Worm (Caenorhabditis elegans) whole organism, early embryonic: ENCODE measurements around the gene rbbp-5.

Experiments used
- B0310.2 ChIP-seq: sonication (generic microtip); optimal IDR thresholded peaks from 2 replicates; lab custom pipeline; 2016; ENCODE audit warnings: mild to moderate bottlenecking, missing genetic modification characterization, missing compliant biosample characterization
- F13C5.2 ChIP-seq: sonication (generic microtip); optimal IDR thresholded peaks from 2 replicates; lab custom pipeline; 2017; ENCODE audit warnings: mild to moderate bottlenecking, missing genetic modification characterization, inconsistent platforms, missing compliant biosample characterization
- aly-1 ChIP-seq: sonication (generic microtip); optimal IDR thresholded peaks from 2 replicates; lab custom pipeline; 2016; ENCODE audit warnings: missing genetic modification characterization, missing compliant biosample characterization
- ama-1 ChIP-seq: fragments of 150-350 bp; optimal IDR thresholded peaks from 2 replicates; lab custom pipeline; 2014
- ceh-13 ChIP-seq: fragments of 200-800 bp; sonication (Bioruptor generic); optimal IDR thresholded peaks from 2 replicates; lab custom pipeline; 2018; ENCODE audit warnings: mild to moderate bottlenecking, missing genetic modification characterization, missing compliant biosample characterization
- ceh-36 ChIP-seq: sonication (generic microtip); optimal IDR thresholded peaks from 2 replicates; lab custom pipeline; 2016; ENCODE audit warnings: missing genetic modification characterization, inconsistent platforms, missing compliant biosample characterization
- ets-7 ChIP-seq: sonication (generic microtip); optimal IDR thresholded peaks from 2 replicates; lab custom pipeline; 2016; ENCODE audit warnings: missing genotype, missing genetic modification characterization, missing compliant biosample characterization
- flt-1 ChIP-seq: fragments of 200-800 bp; sonication (Bioruptor generic); IDR thresholded peaks from 2 replicates; pipeline ENCODE4 v1.3.6; 2022; ENCODE audit warnings: missing genetic modification characterization, missing compliant biosample characterization
- hmbx-1 ChIP-seq: sonication (generic microtip); optimal IDR thresholded peaks from 2 replicates; lab custom pipeline; 2016; ENCODE audit warnings: mild to moderate bottlenecking, missing genetic modification characterization, missing compliant biosample characterization
- hmg-4 ChIP-seq: fragments of 200-800 bp; sonication (Bioruptor generic); optimal IDR thresholded peaks from 2 replicates; lab custom pipeline; 2018; ENCODE audit warnings: mild to moderate bottlenecking, missing genetic modification characterization, missing compliant biosample characterization
- hnd-1 ChIP-seq: sonication (generic microtip); optimal IDR thresholded peaks from 2 replicates; lab custom pipeline; 2016; ENCODE audit warnings: missing genetic modification characterization, missing compliant biosample characterization
- pes-1 ChIP-seq: fragments of 200-800 bp; sonication (Bioruptor generic); IDR thresholded peaks from 2 replicates; pipeline ENCODE4 v1.3.6; 2022; ENCODE audit warnings: missing genetic modification reagents, missing genetic modification characterization, missing compliant biosample characterization
- scrt-1 ChIP-seq: fragments of 200-800 bp; sonication (Bioruptor generic); IDR thresholded peaks from 2 replicates; pipeline ENCODE4 v1.3.6; 2022; ENCODE audit warnings: missing genetic modification characterization, missing compliant biosample characterization
- sea-1 ChIP-seq: fragments of 200-800 bp; sonication (Bioruptor generic); conservative IDR thresholded peaks from 2 replicates; pipeline ENCODE4 v1.3.6; 2022; ENCODE audit warnings: missing genetic modification characterization, missing compliant biosample characterization
- tbx-11 ChIP-seq: fragments of 200-800 bp; sonication (Bioruptor generic); IDR thresholded peaks from 2 replicates; pipeline ENCODE4 v1.3.6; 2022; ENCODE audit warnings: missing genetic modification characterization, missing compliant biosample characterization
- tbx-37 ChIP-seq: fragments of 200-800 bp; sonication (Bioruptor generic); conservative IDR thresholded peaks from 2 replicates; pipeline ENCODE4 v1.3.6; 2022; ENCODE audit warnings: missing genetic modification reagents, missing genetic modification characterization, missing compliant biosample characterization
- tra-4 ChIP-seq: sonication (generic microtip); optimal IDR thresholded peaks from 2 replicates; lab custom pipeline; 2017; ENCODE audit warnings: missing genetic modification characterization, missing compliant biosample characterization

rbbp-5 gene

ce11 chrII:6091380-6091779, 6.2 kb upstream of the rbbp-5 start, which contains the start of the genes fbf-2 and nspg-3:
Gene fbf-2, minus strand, starts transcription at chrII:6091480.
Gene nspg-3, plus strand, starts transcription at chrII:6091767.
- TF ChIP-seq tbx-11 (GFP tag; lab: Robert Waterston, UW), result no peak
- TF ChIP-seq pes-1, result no peak
- TF ChIP-seq tra-4 (tag; lab: Kevin White, UChicago), result no peak
- TF ChIP-seq F13C5.2, result no peak
- no peak for TF ChIP-seq hmbx-1 (tag; lab: Kevin White, UChicago)
- no peak for TF ChIP-seq flt-1 (GFP tag; lab: Robert Waterston, UW)
- no peak for TF ChIP-seq ceh-36
- no peak for TF ChIP-seq B0310.2 (tag; lab: Kevin White, UChicago)
- TF ChIP-seq tbx-37 (GFP tag; lab: Robert Waterston, UW), result no peak
- no peak for TF ChIP-seq ets-7 (tag; lab: Kevin White, UChicago)
- no peak for TF ChIP-seq hnd-1

ce11 chrII:6099500-6099899, 1.9 kb downstream of the rbbp-5 start, which contains the start of gene rgs-3:
Gene rgs-3, plus strand, starts transcription at chrII:6099800.
- TF ChIP-seq sea-1 (GFP tag; lab: Robert Waterston, UW) (no peak), hnd-1 (no peak), tbx-11 (GFP tag; lab: Robert Waterston, UW) (no peak), tbx-37 (GFP tag; lab: Robert Waterston, UW) (no peak), F13C5.2 (no peak), aly-1 (no peak), ceh-36 (no peak), ama-1 (lab: Kevin White, UChicago) (no peak), flt-1 (GFP tag; lab: Robert Waterston, UW) (no peak), pes-1 (no peak), ceh-13 (no peak), tra-4 (tag; lab: Kevin White, UChicago) (no peak), hmbx-1 (tag; lab: Kevin White, UChicago) (no peak), scrt-1 (GFP tag; lab: Robert Waterston, UW) (no peak), B0310.2 (tag; lab: Kevin White, UChicago) (no peak), hmg-4 (GFP tag; lab: Kevin White, UChicago) (no peak), ets-7 (tag; lab: Kevin White, UChicago) (no peak)

DNA sequence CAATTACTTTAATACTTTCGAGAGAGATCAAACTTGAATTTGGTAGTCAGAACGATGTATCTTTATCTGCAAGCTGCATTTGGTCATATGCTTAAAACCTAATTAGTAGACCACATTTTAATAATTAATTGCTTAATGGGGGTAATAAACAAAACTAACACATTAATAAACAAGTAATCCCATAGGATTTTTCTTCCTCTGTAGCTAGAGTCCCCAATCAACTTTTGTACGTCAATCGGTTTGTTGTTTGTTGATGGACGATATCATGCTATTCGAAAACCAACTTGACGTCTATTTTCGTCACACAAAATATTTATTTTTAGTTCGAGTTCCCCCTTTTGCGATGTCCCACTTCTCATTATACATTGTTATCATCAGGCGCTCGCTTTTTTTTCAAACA, 3.8 kb downstream of the rbbp-5 start:
- no peak for TF ChIP-seq tbx-37 (GFP tag; lab: Robert Waterston, UW)
- TF ChIP-seq F13C5.2, result no peak
- no peak for TF ChIP-seq tbx-11 (GFP tag; lab: Robert Waterston, UW)

- TF ChIP-seq scrt-1 (GFP tag; lab: Robert Waterston, UW) (no peak), ceh-36 (no peak), hmbx-1 (tag; lab: Kevin White, UChicago) (no peak), sea-1 (GFP tag; lab: Robert Waterston, UW) (no peak), ama-1 (lab: Kevin White, UChicago) (no peak), ets-7 (tag; lab: Kevin White, UChicago) (no peak), hmg-4 (GFP tag; lab: Kevin White, UChicago) (no peak), tbx-11 (GFP tag; lab: Robert Waterston, UW) (no peak), flt-1 (GFP tag; lab: Robert Waterston, UW) (no peak), tbx-37 (GFP tag; lab: Robert Waterston, UW) (no peak), pes-1 (no peak), ceh-13 (no peak), B0310.2 (tag; lab: Kevin White, UChicago) (no peak), hnd-1 (no peak), tra-4 (tag; lab: Kevin White, UChicago) (no peak), aly-1 (no peak), F13C5.2 (no peak)
These were observed 6.4 kb downstream of the rbbp-5 start for ce11 chrII:6103986-6104385.

DNA sequence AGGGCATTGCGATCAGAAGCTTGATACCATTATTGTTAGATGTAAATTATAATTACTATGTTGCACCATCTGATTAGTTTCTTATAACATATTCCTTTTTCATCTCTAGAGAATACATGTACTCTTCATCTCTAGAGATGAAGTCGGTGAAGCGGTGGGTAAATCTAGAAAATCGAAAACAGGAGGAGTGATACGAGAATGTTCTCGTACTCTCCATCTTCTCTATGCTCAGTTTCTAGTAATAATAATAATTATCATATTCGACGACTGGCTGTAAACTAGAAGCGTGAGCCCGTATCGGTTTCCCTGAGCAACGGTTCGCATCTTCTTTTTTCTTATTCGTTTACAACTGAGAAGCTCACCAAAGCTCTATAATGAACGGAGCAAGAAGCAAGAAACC, 10.1 kb downstream of the rbbp-5 start:
- TF ChIP-seq tbx-11 (GFP tag; lab: Robert Waterston, UW), result no peak
- no peak for TF ChIP-seq ceh-13
- no peak for TF ChIP-seq tra-4 (tag; lab: Kevin White, UChicago)
- no peak for TF ChIP-seq scrt-1 (GFP tag; lab: Robert Waterston, UW)
- no peak for TF ChIP-seq ceh-36
- no peak for TF ChIP-seq hmbx-1 (tag; lab: Kevin White, UChicago)
- TF ChIP-seq ets-7 (tag; lab: Kevin White, UChicago), result no peak
- no peak for TF ChIP-seq pes-1
- no peak for TF ChIP-seq hnd-1
- no peak for TF ChIP-seq B0310.2 (tag; lab: Kevin White, UChicago)

DNA sequence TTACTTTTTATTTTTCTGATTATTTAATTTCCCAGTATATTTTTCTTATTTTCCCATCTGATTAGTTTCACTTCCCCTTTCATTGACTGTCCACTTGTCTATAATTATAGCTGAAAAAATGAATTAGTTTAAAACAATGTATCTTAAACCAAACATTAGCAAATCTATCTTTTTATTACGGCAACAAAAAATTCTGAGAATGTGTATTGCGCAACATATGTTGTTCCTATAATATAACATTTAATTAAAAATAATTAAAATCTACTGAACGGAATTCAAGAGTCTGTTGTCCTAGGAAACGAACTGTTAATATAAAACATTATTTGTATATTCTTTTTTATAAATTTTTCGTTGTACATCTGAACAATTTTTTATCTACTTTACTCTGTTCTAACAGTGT, 12.4 kb downstream of the rbbp-5 start:
- TF ChIP-seq B0310.2 (tag; lab: Kevin White, UChicago), result no peak
- no peak for TF ChIP-seq pes-1
- no peak for TF ChIP-seq tra-4 (tag; lab: Kevin White, UChicago)

DNA sequence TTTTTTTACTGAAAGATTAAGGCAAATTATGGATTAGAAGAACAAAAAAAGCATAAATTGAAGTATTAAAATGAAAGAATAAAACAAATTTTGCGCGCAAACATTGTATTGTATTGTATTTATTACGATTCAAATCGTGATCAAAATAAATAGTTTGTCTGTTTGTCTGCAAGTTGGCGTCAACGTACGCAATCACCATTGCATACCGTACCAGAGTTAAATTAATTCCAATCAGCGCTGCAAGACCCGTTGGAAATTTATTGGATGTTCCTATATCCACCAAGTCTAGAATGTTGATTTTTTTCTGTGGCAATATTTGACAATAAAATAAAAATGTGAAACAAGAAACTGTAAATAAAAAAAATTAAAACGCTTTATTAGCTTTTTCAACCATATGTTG, 15.6 kb downstream of the rbbp-5 start, which contains the start of gene heri-1:
TSS of gene heri-1 (minus strand) at position 8 of the 400 bp plus-strand sequence.
- TF ChIP-seq F13C5.2 (no peak), ceh-13 (no peak), flt-1 (GFP tag; lab: Robert Waterston, UW) (no peak), B0310.2 (tag; lab: Kevin White, UChicago) (no peak), tbx-37 (GFP tag; lab: Robert Waterston, UW) (no peak), aly-1 (no peak), ets-7 (tag; lab: Kevin White, UChicago) (no peak), tbx-11 (GFP tag; lab: Robert Waterston, UW) (no peak), ceh-36 (no peak), hmg-4 (GFP tag; lab: Kevin White, UChicago) (no peak), tra-4 (tag; lab: Kevin White, UChicago) (no peak), hnd-1 (no peak), sea-1 (GFP tag; lab: Robert Waterston, UW) (no peak), hmbx-1 (tag; lab: Kevin White, UChicago) (no peak), ama-1 (lab: Kevin White, UChicago) (no peak), scrt-1 (GFP tag; lab: Robert Waterston, UW) (no peak), pes-1 (no peak)
